Worm (Caenorhabditis elegans): ENCODE measurements around the gene sre-47.
A peak's percentile ranks its signal among the peaks of the same experiment; 100 is the strongest.

The sre-47 gene

ce11 chrII:13976161-13976560 lies 8.3 kb downstream of the sre-47 start, which contains the start of gene Y39G8B.2 (continued):
- TF ChIP-seq unc-39 (tag; optimal IDR thresholded peaks at IDR 0.05): no peak
- no peak for TF ChIP-seq unc-62 (GFP tag; optimal IDR thresholded peaks at IDR 0.05)
- TF ChIP-seq nhr-21 (tag; optimal IDR thresholded peaks at IDR 0.05): peak; percentile 51
- TF ChIP-seq ztf-1 (GFP tag; conservative IDR thresholded peaks at IDR 0.05): no peak
- no peak for TF ChIP-seq nhr-11 (tag; optimal IDR thresholded peaks at IDR 0.05)
- TF ChIP-seq Y55F3AM.14 (GFP tag; optimal IDR thresholded peaks at IDR 0.05): peak; percentile 49
- peak; percentile 86 for TF ChIP-seq nhr-25 (tag; optimal IDR thresholded peaks at IDR 0.05)
- peak; percentile 80 for TF ChIP-seq nhr-129 (tag; optimal IDR thresholded peaks at IDR 0.05)
- peak; percentile 59 for TF ChIP-seq mab-5 (tag; optimal IDR thresholded peaks at IDR 0.05)
- no peak for TF ChIP-seq mbf-1 (tag; optimal IDR thresholded peaks at IDR 0.05)
- TF ChIP-seq nhr-77 (tag; optimal IDR thresholded peaks at IDR 0.05): peak; percentile 63
- TF ChIP-seq sem-4 (tag; optimal IDR thresholded peaks at IDR 0.05): peak; percentile 22
- peak; percentile 84 for TF ChIP-seq snpc-4 (tag; optimal IDR thresholded peaks at IDR 0.05)
- TF ChIP-seq nhr-10 (tag; optimal IDR thresholded peaks at IDR 0.05): no peak
- TF ChIP-seq mdl-1 (tag; optimal IDR thresholded peaks at IDR 0.05): no peak
- no peak for TF ChIP-seq alr-1 (tag; optimal IDR thresholded peaks at IDR 0.05)
- peak; percentile 75 for TF ChIP-seq lin-11 (tag; optimal IDR thresholded peaks at IDR 0.05)
- TF ChIP-seq ZK546.5 (tag; optimal IDR thresholded peaks at IDR 0.05): peak; percentile 15
- no peak for TF ChIP-seq elt-1 (tag; optimal IDR thresholded peaks at IDR 0.05)
- TF ChIP-seq lsy-2 (tag; optimal IDR thresholded peaks at IDR 0.05): peak; percentile 77 to 92
- peak; percentile 31 for TF ChIP-seq zag-1 (tag; optimal IDR thresholded peaks at IDR 0.05)
- no peak for TF ChIP-seq nhr-237 (tag; optimal IDR thresholded peaks at IDR 0.05)
- TF ChIP-seq ztf-11 (tag; optimal IDR thresholded peaks at IDR 0.05): no peak
- TF ChIP-seq nhr-12 (tag; optimal IDR thresholded peaks at IDR 0.05): no peak
- no peak for TF ChIP-seq nhr-6 (tag; optimal IDR thresholded peaks at IDR 0.05)
- TF ChIP-seq ceh-82 (tag; optimal IDR thresholded peaks at IDR 0.05): peak; percentile 29

ce11 chrII:13974136-13974535 lies 10.3 kb downstream of the sre-47 start:
- TF ChIP-seq lin-39 (tag; optimal IDR thresholded peaks at IDR 0.05) (no peak), C34F6.9 (tag; optimal IDR thresholded peaks at IDR 0.05) (no peak), ceh-16 (tag; optimal IDR thresholded peaks at IDR 0.05) (no peak), crh-2 (tag; optimal IDR thresholded peaks at IDR 0.05) (no peak), ceh-82 (tag; optimal IDR thresholded peaks at IDR 0.05) (no peak), snpc-4 (tag; optimal IDR thresholded peaks at IDR 0.05) (no peak), nhr-237 (tag; optimal IDR thresholded peaks at IDR 0.05) (no peak), egl-27 (tag; optimal IDR thresholded peaks at IDR 0.05) (no peak), blmp-1 (tag; optimal IDR thresholded peaks at IDR 0.05; ENCODE audit: insufficient read depth) (no peak), sma-9 (GFP tag; optimal IDR thresholded peaks at IDR 0.05) (no peak), sma-9 (tag; optimal IDR thresholded peaks at IDR 0.05) (no peak), zag-1 (tag; optimal IDR thresholded peaks at IDR 0.05) (no peak), nhr-6 (tag; optimal IDR thresholded peaks at IDR 0.05) (no peak), nhr-11 (tag; optimal IDR thresholded peaks at IDR 0.05) (no peak), elt-3 (tag; optimal IDR thresholded peaks at IDR 0.05) (no peak), lsy-2 (tag; optimal IDR thresholded peaks at IDR 0.05) (no peak), nhr-77 (tag; optimal IDR thresholded peaks at IDR 0.05) (no peak)

ce11 chrII:13973514-13973913 lies 10.9 kb downstream of the sre-47 start, which contains the start of gene Y39G8B.1:
Gene Y39G8B.1, minus strand, starts transcription at chrII:13973812.
- TF ChIP-seq lsy-2 (tag; optimal IDR thresholded peaks at IDR 0.05) (peak in 1 of 2 experiments; percentile 24), lin-13 (GFP tag; optimal IDR thresholded peaks at IDR 0.05) (no peak), fos-1 (tag; optimal IDR thresholded peaks at IDR 0.05) (peak; percentile 45), gmeb-1 (tag; optimal IDR thresholded peaks at IDR 0.05) (peak; percentile 3), skn-1 (tag; optimal IDR thresholded peaks at IDR 0.05) (peak; percentile 34)

- TF ChIP-seq gmeb-1 (tag; optimal IDR thresholded peaks at IDR 0.05): no peak
These were observed 12.3 kb downstream of the sre-47 start for ce11 chrII:13972199-13972598.

Measured in whole organism, L2 larva.